Fruit fly (Drosophila melanogaster) whole organism, embryonic: ENCODE measurements around the gene 14-3-3epsilon.

Experiments used
- Asciz ChIP-seq: fragments of 200-800 bp; sonication (Bioruptor generic); optimal IDR thresholded peaks from 2 replicates; lab custom pipeline; 2017; ENCODE audit warnings: missing biosample characterization, mild to moderate bottlenecking, missing genetic modification characterization, missing genetic modification reagents
- B-H2 ChIP-seq: fragments of 200-800 bp; sonication (Bioruptor generic); optimal IDR thresholded peaks from 2 replicates; lab custom pipeline; 2018; ENCODE audit warnings: missing biosample characterization, mild to moderate bottlenecking, missing genetic modification characterization
- CG10209 ChIP-seq: fragments of 200-800 bp; sonication (Bioruptor generic); optimal IDR thresholded peaks from 3 replicates; lab custom pipeline; 2017; ENCODE audit warnings: missing biosample characterization, mild to moderate bottlenecking, missing genetic modification characterization, missing genetic modification reagents
- CG10321 ChIP-seq: fragments of 200-800 bp; sonication (Bioruptor generic); IDR thresholded peaks from 2 replicates; pipeline ENCODE4 v1.3.6; 2022; ENCODE audit warnings: missing biosample characterization, missing genetic modification characterization
- CG10543 ChIP-seq: fragments of 200-800 bp; sonication (Bioruptor generic); optimal IDR thresholded peaks from 3 replicates; lab custom pipeline; 2017; ENCODE audit warnings: missing biosample characterization, mild to moderate bottlenecking, missing genetic modification characterization, moderate library complexity
- CG10654 ChIP-seq: fragments of 200-800 bp; sonication (Bioruptor generic); optimal IDR thresholded peaks from 2 replicates; lab custom pipeline; 2016; ENCODE audit warnings: missing biosample characterization, missing genetic modification characterization
- CG12219 ChIP-seq: fragments of 200-800 bp; sonication (Bioruptor generic); optimal IDR thresholded peaks from 3 replicates; lab custom pipeline; 2018; ENCODE audit warnings: missing biosample characterization, mild to moderate bottlenecking, missing genetic modification characterization
- CG1233 ChIP-seq: fragments of 200-800 bp; sonication (Bioruptor generic); optimal IDR thresholded peaks from 4 replicates; lab custom pipeline; 2018; ENCODE audit warnings: missing biosample characterization, mild to moderate bottlenecking, missing genetic modification characterization
- CG13424 ChIP-seq: fragments of 200-800 bp; sonication (Bioruptor generic); optimal IDR thresholded peaks from 2 replicates; lab custom pipeline; 2019; ENCODE audit warnings: missing biosample characterization, mild to moderate bottlenecking, missing genetic modification characterization, moderate library complexity
- CG14965 ChIP-seq: fragments of 200-800 bp; sonication (Bioruptor generic); optimal IDR thresholded peaks from 2 replicates; lab custom pipeline; 2016; ENCODE audit warnings: missing biosample characterization, missing genetic modification characterization, borderline replicate concordance
- CG17359 ChIP-seq: fragments of 200-800 bp; sonication (Bioruptor generic); optimal IDR thresholded peaks from 3 replicates; lab custom pipeline; 2018; ENCODE audit warnings: missing biosample characterization, mild to moderate bottlenecking, missing genetic modification characterization, moderate library complexity
- CG18476 ChIP-seq: fragments of 200-800 bp; sonication (Bioruptor generic); optimal IDR thresholded peaks from 2 replicates; lab custom pipeline; 2016; ENCODE audit warnings: missing biosample characterization, mild to moderate bottlenecking, missing genetic modification characterization
- CG3407 ChIP-seq: fragments of 200-800 bp; sonication (Bioruptor generic); optimal IDR thresholded peaks from 2 replicates; lab custom pipeline; 2018; ENCODE audit warnings: missing biosample characterization, mild to moderate bottlenecking, missing genetic modification characterization
- CG4707 ChIP-seq: fragments of 200-800 bp; sonication (Bioruptor generic); optimal IDR thresholded peaks from 2 replicates; lab custom pipeline; 2018; ENCODE audit warnings: missing biosample characterization, mild to moderate bottlenecking, missing genetic modification characterization, moderate library complexity
- CG7556 ChIP-seq: fragments of 200-800 bp; sonication (Bioruptor generic); optimal IDR thresholded peaks from 2 replicates; lab custom pipeline; 2017; ENCODE audit warnings: missing biosample characterization, mild to moderate bottlenecking, missing genetic modification characterization
- CG7963 ChIP-seq: fragments of 200-800 bp; sonication (Bioruptor generic); IDR thresholded peaks from 3 replicates; pipeline ENCODE4 v1.3.6; 2022; ENCODE audit warnings: missing biosample characterization, missing genetic modification characterization; ENCODE audit not compliant: partially characterized antibody
- CG8281 ChIP-seq: fragments of 200-800 bp; sonication (Bioruptor generic); optimal IDR thresholded peaks from 2 replicates; lab custom pipeline; 2018; ENCODE audit warnings: missing biosample characterization, mild to moderate bottlenecking, missing genetic modification characterization, moderate library complexity
- CG8478 ChIP-seq: fragments of >200 bp; optimal IDR thresholded peaks from 2 replicates; lab custom pipeline; 2018
- CG9437 ChIP-seq: fragments of 200-800 bp; sonication (Bioruptor generic); optimal IDR thresholded peaks from 2 replicates; lab custom pipeline; 2018; ENCODE audit warnings: missing biosample characterization, mild to moderate bottlenecking, missing genetic modification characterization
- CG9727 ChIP-seq: fragments of 200-800 bp; sonication (Bioruptor generic); optimal IDR thresholded peaks from 3 replicates; lab custom pipeline; 2017; ENCODE audit warnings: missing biosample characterization, mild to moderate bottlenecking, missing genetic modification characterization
- Camta ChIP-seq: fragments of 200-800 bp; sonication (Bioruptor generic); optimal IDR thresholded peaks from 2 replicates; lab custom pipeline; 2016; ENCODE audit warnings: missing biosample characterization, missing genetic modification characterization
- Ets97D ChIP-seq: fragments of 200-800 bp; sonication (Bioruptor generic); optimal IDR thresholded peaks from 3 replicates; lab custom pipeline; 2016; ENCODE audit warnings: missing biosample characterization, missing genetic modification characterization
- H2.0 ChIP-seq: fragments of 200-800 bp; sonication (Bioruptor generic); IDR thresholded peaks from 2 replicates; pipeline ENCODE4 v1.3.6; 2022; ENCODE audit warnings: missing biosample characterization, missing genetic modification characterization
- Hr39 ChIP-seq: fragments of >200 bp; optimal IDR thresholded peaks from 2 replicates; lab custom pipeline; 2017
- Kr ChIP-seq: fragments of 200-800 bp; sonication (Bioruptor generic); optimal IDR thresholded peaks from 2 replicates; lab custom pipeline; 2017; ENCODE audit warnings: missing biosample characterization, mild to moderate bottlenecking, missing genetic modification characterization
- MTF-1 ChIP-seq: fragments of 200-800 bp; sonication (Bioruptor generic); optimal IDR thresholded peaks from 2 replicates; lab custom pipeline; 2018; ENCODE audit warnings: missing biosample characterization, mild to moderate bottlenecking, missing genetic modification characterization, borderline replicate concordance
- Side ChIP-seq: fragments of 200-800 bp; sonication (Bioruptor generic); optimal IDR thresholded peaks from 2 replicates; lab custom pipeline; 2016; ENCODE audit warnings: missing biosample characterization, missing genetic modification characterization
- abd-A ChIP-seq: fragments of 200-800 bp; sonication (Bioruptor generic); optimal IDR thresholded peaks from 3 replicates; lab custom pipeline; 2019; ENCODE audit warnings: missing biosample characterization, mild to moderate bottlenecking, missing genetic modification characterization, moderate library complexity
- bab2 ChIP-seq: fragments of 200-800 bp; sonication (Bioruptor generic); optimal IDR thresholded peaks from 2 replicates; lab custom pipeline; 2016; ENCODE audit warnings: missing biosample characterization, missing genetic modification characterization
- btn ChIP-seq: fragments of 200-800 bp; sonication (Bioruptor generic); optimal IDR thresholded peaks from 2 replicates; lab custom pipeline; 2016; ENCODE audit warnings: missing biosample characterization, missing genetic modification characterization
- caup ChIP-seq: fragments of 200-800 bp; sonication (Bioruptor generic); optimal IDR thresholded peaks from 3 replicates; lab custom pipeline; 2017; ENCODE audit warnings: missing biosample characterization, mild to moderate bottlenecking, missing genetic modification characterization, moderate library complexity; ENCODE audit not compliant: severe bottlenecking
- dati ChIP-seq: fragments of 200-800 bp; sonication (Bioruptor generic); IDR thresholded peaks from 2 replicates; pipeline ENCODE4 v1.3.6; 2022; ENCODE audit warnings: missing biosample characterization, missing genetic modification characterization
- dmrt11E ChIP-seq: fragments of 200-800 bp; sonication (Bioruptor generic); optimal IDR thresholded peaks from 3 replicates; lab custom pipeline; 2018; ENCODE audit warnings: missing biosample characterization, mild to moderate bottlenecking, missing genetic modification characterization, moderate library complexity
- ems ChIP-seq: fragments of 200-800 bp; sonication (Bioruptor generic); optimal IDR thresholded peaks from 3 replicates; lab custom pipeline; 2016; ENCODE audit warnings: missing biosample characterization, missing genetic modification characterization
- ewg ChIP-seq: fragments of 200-800 bp; sonication (Bioruptor generic); optimal IDR thresholded peaks from 3 replicates; lab custom pipeline; 2017; ENCODE audit warnings: mild to moderate bottlenecking, missing biosample characterization, missing genetic modification reagents, missing genetic modification characterization
- exex ChIP-seq: fragments of 200-800 bp; sonication (Bioruptor generic); optimal IDR thresholded peaks from 4 replicates; lab custom pipeline; 2018; ENCODE audit warnings: missing biosample characterization, mild to moderate bottlenecking, missing genetic modification characterization, moderate library complexity
- grau ChIP-seq: fragments of 200-800 bp; optimal IDR thresholded peaks from 3 replicates; lab custom pipeline; 2019; ENCODE audit warnings: missing biosample characterization, mild to moderate bottlenecking, missing genetic modification characterization, moderate library complexity
- grn ChIP-seq: fragments of 200-800 bp; sonication (Bioruptor generic); optimal IDR thresholded peaks from 3 replicates; lab custom pipeline; 2017; ENCODE audit warnings: missing biosample characterization, missing genetic modification characterization
- inv ChIP-seq: fragments of 200-800 bp; sonication (Bioruptor generic); IDR thresholded peaks from 2 replicates; pipeline ENCODE4 v1.3.6; 2022; ENCODE audit warnings: missing biosample characterization, missing genetic modification characterization; ENCODE audit not compliant: partially characterized antibody
- jigr1 ChIP-seq: fragments of 200-800 bp; sonication (Bioruptor generic); IDR thresholded peaks from 3 replicates; pipeline ENCODE4 v1.3.6; 2022; ENCODE audit warnings: missing biosample characterization, missing genetic modification characterization
- phol ChIP-seq: fragments of 200-800 bp; sonication (Bioruptor generic); optimal IDR thresholded peaks from 3 replicates; lab custom pipeline; 2018; ENCODE audit warnings: missing biosample characterization, mild to moderate bottlenecking, missing genetic modification characterization, moderate library complexity
- repo ChIP-seq: fragments of 200-800 bp; sonication (Bioruptor generic); optimal IDR thresholded peaks from 2 replicates; lab custom pipeline; 2016; ENCODE audit warnings: missing biosample characterization, missing genetic modification characterization
- run ChIP-seq: fragments of 200-800 bp; sonication (Bioruptor generic); optimal IDR thresholded peaks from 3 replicates; lab custom pipeline; 2018; ENCODE audit warnings: missing biosample characterization, mild to moderate bottlenecking, missing genetic modification characterization
- scrt ChIP-seq: fragments of 200-800 bp; sonication (Bioruptor generic); optimal IDR thresholded peaks from 2 replicates; lab custom pipeline; 2018; ENCODE audit warnings: missing biosample characterization, mild to moderate bottlenecking, missing genetic modification characterization, moderate library complexity
- sens ChIP-seq: fragments of 200-800 bp; sonication (Bioruptor generic); peaks from one replicate; lab custom pipeline; 2016; ENCODE audit warnings: missing biosample characterization, missing genetic modification characterization
- seq ChIP-seq: fragments of 200-800 bp; sonication (Bioruptor generic); IDR thresholded peaks from 2 replicates; pipeline ENCODE4 v1.3.6; 2022; ENCODE audit warnings: missing biosample characterization, missing genetic modification characterization
- tll ChIP-seq, 2 experiments: fragments of 200-800 bp in 1 of 2; fragments of >200 bp in 1 of 2; sonication (Bioruptor generic) in 1 of 2; optimal IDR thresholded peaks; 2 replicates each; lab custom pipeline; 2017 to 2019; ENCODE audit warnings: missing biosample characterization in 2 of 2, missing genetic modification characterization in 2 of 2, mild to moderate bottlenecking in 1 of 2, moderate library complexity in 1 of 2
- ttk ChIP-seq: fragments of 200-800 bp; sonication (Bioruptor generic); IDR thresholded peaks from 2 replicates; pipeline ENCODE4 v2.1.2; 2022; ENCODE audit warnings: missing biosample characterization, missing genetic modification characterization
- tx ChIP-seq: fragments of 200-800 bp; sonication (Bioruptor generic); optimal IDR thresholded peaks from 2 replicates; lab custom pipeline; 2016; ENCODE audit warnings: missing biosample characterization, missing genetic modification characterization
- unpg ChIP-seq: fragments of 200-800 bp; sonication (Bioruptor generic); optimal IDR thresholded peaks from 3 replicates; lab custom pipeline; 2018; ENCODE audit warnings: missing biosample characterization, mild to moderate bottlenecking, missing genetic modification characterization, moderate library complexity

Gene 14-3-3epsilon

dm6 chr3R:18198518-18199118 lies 43.7 kb upstream of the 14-3-3epsilon start (continued):
- TF ChIP-seq CG10543 (GFP tag; lab: Kevin White, UChicago) (peak; percentile 48), CG8281 (no peak), jigr1 (GFP tag; lab: Robert Waterston, UW) (no peak), tx (GFP tag; lab: Kevin White, UChicago) (no peak), run (peak; percentile 5), grau (tag; lab: Kevin White, UChicago) (no peak), CG7556 (peak; percentile 35), dmrt11E (peak; percentile 39), CG18476 (GFP tag; lab: Kevin White, UChicago) (peak; percentile 39), Ets97D (GFP tag; lab: Kevin White, UChicago) (peak; percentile 25), Asciz (GFP tag; lab: Kevin White, UChicago) (peak; percentile 75), scrt (peak; percentile 58), ttk (GFP tag; lab: Robert Waterston, UW) (no peak), unpg (GFP tag; lab: Kevin White, UChicago) (peak; percentile 11), H2.0 (GFP tag; lab: Robert Waterston, UW) (no peak), abd-A (tag; lab: Kevin White, UChicago) (peak; percentile 4), B-H2 (GFP tag; lab: Kevin White, UChicago) (peak; percentile 23), Side (peak; percentile 22), dati (GFP tag; lab: Robert Waterston, UW) (no peak), Kr (GFP tag; lab: Kevin White, UChicago) (peak; percentile 17), CG4707 (GFP tag; lab: Kevin White, UChicago) (peak; percentile 57), ems (GFP tag; lab: Kevin White, UChicago) (peak; percentile 53), CG9437 (GFP tag; lab: Kevin White, UChicago) (peak; percentile 15), sens (peak; percentile 90), phol (tag; lab: Kevin White, UChicago) (peak; percentile 12), grn (GFP tag; lab: Kevin White, UChicago) (peak; percentile 56), ewg (GFP tag; lab: Kevin White, UChicago) (peak; percentile 50), CG8478 (no peak), inv (GFP tag; lab: Robert Waterston, UW) (no peak), CG14965 (GFP tag; lab: Kevin White, UChicago) (no peak), CG17359 (peak; percentile 71), CG12219 (GFP tag; lab: Kevin White, UChicago) (peak; percentile 55), CG10209 (GFP tag; lab: Kevin White, UChicago) (peak; percentile 34), Hr39 (lab: Kevin White, UChicago) (no peak), caup (peak; percentile 51), CG9727 (GFP tag; lab: Kevin White, UChicago) (peak; percentile 70), Camta (GFP tag; lab: Kevin White, UChicago) (peak; percentile 20), CG1233 (GFP tag; lab: Kevin White, UChicago) (peak; percentile 43), CG7963 (GFP tag; lab: Robert Waterston, UW) (no peak), MTF-1 (GFP tag; lab: Kevin White, UChicago) (peak; percentile 48), btn (GFP tag; lab: Kevin White, UChicago) (peak; percentile 49), CG13424 (tag; lab: Kevin White, UChicago) (peak; percentile 48), CG10654 (peak; percentile 9), tll (GFP tag; optimal IDR thresholded peaks at IDR 0.05; lab: Kevin White, UChicago) (peak in 1 of 2 experiments; percentile 70), exex (no peak), CG3407 (peak; percentile 55), repo (GFP tag; lab: Kevin White, UChicago) (peak; percentile 32), CG10321 (GFP tag; lab: Robert Waterston, UW) (no peak), seq (GFP tag; lab: Robert Waterston, UW) (no peak), bab2 (peak; percentile 57)
